Worm (Caenorhabditis elegans): ENCODE measurements around the gene R07E5.6.

The R07E5.6 gene

DNA sequence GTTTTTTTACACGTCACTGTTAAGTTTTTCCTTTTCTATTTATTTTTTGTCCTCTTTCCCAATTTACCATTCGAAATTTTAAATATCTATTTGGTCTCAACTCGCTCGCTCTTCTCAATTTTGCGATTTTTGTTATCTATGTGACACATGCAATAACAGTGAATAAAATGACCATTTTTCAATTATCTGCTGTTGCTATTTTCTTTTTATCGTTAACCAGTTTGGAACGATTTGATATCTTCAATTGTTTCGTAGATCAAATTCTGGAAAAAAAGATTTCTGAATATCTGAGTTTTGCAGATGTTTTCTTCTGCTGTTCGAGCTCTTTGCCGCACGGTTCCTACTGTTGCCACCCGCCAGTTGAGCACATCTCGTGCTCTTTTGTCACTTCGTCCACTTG lies 8.6 kb downstream of the R07E5.6 start, which contains the start of gene prdx-3:
TSS of gene prdx-3 (plus strand) at position 301 of the 400 bp plus-strand sequence.
- TF ChIP-seq sma-9 (GFP tag; optimal IDR thresholded peaks at IDR 0.05) (no peak), sma-9 (tag; optimal IDR thresholded peaks at IDR 0.05) (no peak), nhr-129 (tag; optimal IDR thresholded peaks at IDR 0.05) (no peak), C34F6.9 (tag; optimal IDR thresholded peaks at IDR 0.05) (no peak), ceh-16 (tag; optimal IDR thresholded peaks at IDR 0.05) (no peak), lin-13 (GFP tag; optimal IDR thresholded peaks at IDR 0.05) (no peak), peb-1 (tag; optimal IDR thresholded peaks at IDR 0.05) (no peak), nhr-10 (tag; optimal IDR thresholded peaks at IDR 0.05) (no peak), lin-39 (tag; optimal IDR thresholded peaks at IDR 0.05) (no peak), dmd-4 (tag; optimal IDR thresholded peaks at IDR 0.05) (no peak), R02D3.7 (tag; optimal IDR thresholded peaks at IDR 0.05) (no peak), gmeb-1 (tag; optimal IDR thresholded peaks at IDR 0.05) (no peak), elt-3 (tag; optimal IDR thresholded peaks at IDR 0.05) (no peak), blmp-1 (tag; optimal IDR thresholded peaks at IDR 0.05; ENCODE audit: insufficient read depth) (no peak)

- TF ChIP-seq unc-62 (GFP tag; optimal IDR thresholded peaks at IDR 0.05) (no peak), nhr-12 (tag; optimal IDR thresholded peaks at IDR 0.05) (no peak), elt-1 (tag; optimal IDR thresholded peaks at IDR 0.05) (no peak), F13H6.1 (tag; optimal IDR thresholded peaks at IDR 0.05) (no peak), ceh-82 (tag; optimal IDR thresholded peaks at IDR 0.05) (no peak)
Measured at ce11 chrIII:4408251-4408650, 9.7 kb downstream of the R07E5.6 start, which contains the start of gene gpch-1. TSS of gene gpch-1 (plus strand) at chrIII:4408551.

DNA sequence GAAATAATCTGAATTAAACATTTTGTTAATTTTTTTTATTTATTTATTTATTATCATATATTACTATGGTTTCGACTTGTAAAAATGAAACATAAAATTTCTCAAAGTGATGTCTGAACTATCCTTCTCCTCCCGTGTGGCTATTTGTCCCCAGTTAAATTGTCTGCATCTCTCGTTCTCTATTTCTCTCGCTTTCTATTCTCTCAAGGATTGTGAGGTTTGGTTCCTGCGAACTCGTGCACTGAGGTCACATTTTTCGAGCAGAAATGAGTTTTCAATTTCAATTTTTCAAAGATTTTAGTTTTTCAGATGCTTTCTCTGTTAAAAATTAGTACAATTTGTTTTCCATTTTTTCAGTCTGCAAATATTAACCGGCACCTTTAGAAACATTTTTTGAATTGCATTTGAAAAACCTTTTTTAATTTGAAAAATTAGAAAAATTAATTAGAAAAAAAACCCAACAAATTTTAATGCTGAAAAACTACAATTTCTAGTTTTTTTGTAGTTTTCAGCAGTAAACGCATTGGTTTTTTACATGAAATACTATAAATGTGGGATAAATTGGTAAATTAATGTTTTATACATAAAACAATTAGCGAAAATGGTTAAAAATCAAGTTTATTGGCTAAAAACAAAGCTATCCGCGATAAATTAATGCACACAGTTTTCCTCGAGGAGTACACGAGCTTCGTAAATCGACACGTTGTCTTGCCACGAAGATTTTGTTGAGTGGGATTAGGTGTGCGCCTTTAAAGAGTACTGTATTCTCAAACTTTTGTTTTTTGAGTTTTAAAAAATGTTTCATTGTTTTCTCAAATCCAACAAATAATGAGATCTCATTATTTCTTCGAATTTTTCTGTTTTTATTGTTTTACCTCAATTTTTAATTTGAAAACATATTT lies 13.8 kb downstream of the R07E5.6 start:
- TF ChIP-seq fos-1 (tag; optimal IDR thresholded peaks at IDR 0.05) (peak; percentile 18), elt-1 (tag; optimal IDR thresholded peaks at IDR 0.05) (no peak), lsy-2 (tag; optimal IDR thresholded peaks at IDR 0.05) (peak in 1 of 2 experiments; percentile 54), unc-62 (GFP tag; optimal IDR thresholded peaks at IDR 0.05) (no peak), C34F6.9 (tag; optimal IDR thresholded peaks at IDR 0.05) (peak; percentile 57), nhr-129 (tag; optimal IDR thresholded peaks at IDR 0.05) (peak; percentile 64), zag-1 (tag; optimal IDR thresholded peaks at IDR 0.05) (no peak), lin-39 (tag; optimal IDR thresholded peaks at IDR 0.05) (no peak), unc-55 (GFP tag; optimal IDR thresholded peaks at IDR 0.05) (peak; percentile 12), ceh-82 (tag; optimal IDR thresholded peaks at IDR 0.05) (no peak), ztf-4 (tag; optimal IDR thresholded peaks at IDR 0.05) (no peak), F13H6.1 (tag; optimal IDR thresholded peaks at IDR 0.05) (peak; percentile 59), crh-2 (tag; optimal IDR thresholded peaks at IDR 0.05) (peak; percentile 22), nhr-21 (tag; optimal IDR thresholded peaks at IDR 0.05) (no peak), lin-13 (GFP tag; optimal IDR thresholded peaks at IDR 0.05) (peak; percentile 43), sma-9 (GFP tag; optimal IDR thresholded peaks at IDR 0.05) (peak; percentile 95), sma-9 (tag; optimal IDR thresholded peaks at IDR 0.05) (no peak), nhr-237 (tag; optimal IDR thresholded peaks at IDR 0.05) (no peak), snpc-4 (tag; optimal IDR thresholded peaks at IDR 0.05) (peak; percentile 26), nhr-11 (tag; optimal IDR thresholded peaks at IDR 0.05) (no peak), nhr-23 (tag; optimal IDR thresholded peaks at IDR 0.05) (no peak)

DNA sequence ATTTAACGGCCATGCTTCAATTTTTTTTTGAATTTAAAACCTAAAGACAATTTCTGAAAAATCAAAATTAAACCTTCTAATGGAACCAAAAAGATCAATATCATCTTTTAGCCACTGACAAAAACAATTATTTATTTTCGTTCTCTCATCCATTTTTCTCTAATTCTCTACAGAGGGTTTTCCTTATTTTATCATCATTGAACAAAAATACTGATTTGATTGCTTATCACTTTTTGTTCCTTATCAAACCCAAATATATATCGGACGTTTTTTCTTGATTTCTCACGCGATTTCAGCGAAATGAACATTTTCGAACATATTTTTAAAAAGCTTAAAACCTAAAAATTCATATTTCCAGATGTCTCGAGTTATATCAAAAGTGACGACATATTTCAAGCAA lies 14.5 kb downstream of the R07E5.6 start, which contains the start of gene mpc-1:
TSS of gene mpc-1 (plus strand) at position 359 of the 400 bp plus-strand sequence.
- TF ChIP-seq ceh-82 (tag; optimal IDR thresholded peaks at IDR 0.05) (no peak), unc-55 (GFP tag; optimal IDR thresholded peaks at IDR 0.05) (no peak), nhr-25 (tag; optimal IDR thresholded peaks at IDR 0.05) (no peak), sma-3 (GFP tag; optimal IDR thresholded peaks at IDR 0.05) (no peak), nhr-10 (tag; optimal IDR thresholded peaks at IDR 0.05) (no peak), ama-1 (optimal IDR thresholded peaks at IDR 0.05) (no peak), aly-2 (tag; optimal IDR thresholded peaks at IDR 0.05) (no peak), nhr-12 (tag; optimal IDR thresholded peaks at IDR 0.05) (no peak), nhr-6 (tag; optimal IDR thresholded peaks at IDR 0.05) (no peak), ztf-1 (GFP tag; conservative IDR thresholded peaks at IDR 0.05) (no peak), lsy-2 (tag; optimal IDR thresholded peaks at IDR 0.05) (no peak), fos-1 (tag; optimal IDR thresholded peaks at IDR 0.05) (peak; percentile 91), lin-11 (tag; optimal IDR thresholded peaks at IDR 0.05) (no peak), mdl-1 (tag; optimal IDR thresholded peaks at IDR 0.05) (peak in 1 of 2 experiments; percentile 22), crh-2 (tag; optimal IDR thresholded peaks at IDR 0.05) (peak; percentile 54), sem-4 (tag; optimal IDR thresholded peaks at IDR 0.05) (no peak), alr-1 (tag; optimal IDR thresholded peaks at IDR 0.05) (no peak), sma-9 (GFP tag; optimal IDR thresholded peaks at IDR 0.05) (peak; percentile 37), sma-9 (tag; optimal IDR thresholded peaks at IDR 0.05) (no peak), skn-1 (tag; optimal IDR thresholded peaks at IDR 0.05) (peak; percentile 59)

Data from whole organism, L2 larva.